Worm (Caenorhabditis elegans): ENCODE data around the gene ZK930.6.

ZK930.6 gene

DNA sequence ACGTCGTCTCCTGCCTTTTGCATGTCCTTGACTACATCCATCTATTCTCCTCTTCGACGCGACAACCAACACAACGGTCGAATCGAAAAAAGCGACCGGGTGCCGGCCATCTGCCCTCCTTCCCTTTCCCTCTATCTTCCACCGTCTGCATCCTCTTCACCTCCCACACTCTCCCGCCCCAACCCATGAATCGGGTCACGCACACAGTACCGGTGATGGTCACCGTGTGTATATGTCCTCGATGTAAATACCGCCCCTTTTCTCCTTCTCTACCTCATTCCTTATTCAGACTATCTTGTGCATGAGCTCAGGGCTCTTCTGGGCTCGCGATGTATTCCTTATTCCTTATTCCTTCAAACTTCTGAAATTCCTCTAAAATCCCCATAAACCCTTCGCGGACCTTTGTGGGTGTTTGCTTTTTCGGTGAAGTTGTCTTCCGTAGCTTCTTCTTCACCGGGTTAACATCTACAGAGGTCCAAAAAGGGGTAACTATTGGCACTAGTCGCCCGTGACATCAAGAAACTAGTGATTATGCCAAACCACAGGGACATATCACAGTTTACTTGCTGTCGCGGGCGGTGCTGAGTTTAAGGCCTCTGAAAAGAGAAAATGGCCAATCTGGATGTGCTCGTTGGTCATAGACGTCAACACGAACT, 5.8 kb downstream of the ZK930.6 start:
- TF ChIP-seq unc-86 (tag; optimal IDR thresholded peaks at IDR 0.05) (no peak), C08G9.2 (tag; optimal IDR thresholded peaks at IDR 0.05) (peak; percentile 20), ttx-3 (tag; optimal IDR thresholded peaks at IDR 0.05) (no peak), ceh-34 (tag; optimal IDR thresholded peaks at IDR 0.05) (peak; percentile 7), pros-1 (tag; optimal IDR thresholded peaks at IDR 0.05) (no peak), ceh-2 (tag; optimal IDR thresholded peaks at IDR 0.05) (peak; percentile 16), elt-4 (tag; optimal IDR thresholded peaks at IDR 0.05) (no peak), sdc-2 (tag; optimal IDR thresholded peaks at IDR 0.05) (peak; percentile 31), F13H6.1 (tag; optimal IDR thresholded peaks at IDR 0.05) (no peak), nhr-11 (tag; optimal IDR thresholded peaks at IDR 0.05) (no peak), ceh-48 (tag; optimal IDR thresholded peaks at IDR 0.05) (no peak), lim-6 (tag; optimal IDR thresholded peaks at IDR 0.05) (no peak), gmeb-2 (tag; optimal IDR thresholded peaks at IDR 0.05) (no peak), sox-2 (GFP tag; IDR thresholded peaks at IDR 0.05) (no peak), pha-2 (tag; optimal IDR thresholded peaks at IDR 0.05) (no peak), T23F11.4 (GFP tag; optimal IDR thresholded peaks at IDR 0.05) (no peak), ceh-19 (GFP tag; optimal IDR thresholded peaks at IDR 0.05) (no peak), pha-4 (tag; optimal IDR thresholded peaks at IDR 0.05) (no peak), hlh-8 (tag; optimal IDR thresholded peaks at IDR 0.05) (no peak), ceh-18 (tag; optimal IDR thresholded peaks at IDR 0.05) (peak; percentile 26), dve-1 (tag; optimal IDR thresholded peaks at IDR 0.05) (no peak), pag-3 (tag; optimal IDR thresholded peaks at IDR 0.05; ENCODE audit: borderline replicate concordance) (no peak), unc-42 (tag; optimal IDR thresholded peaks at IDR 0.05) (no peak), ztf-16 (tag; optimal IDR thresholded peaks at IDR 0.05) (no peak), eyg-1 (tag; optimal IDR thresholded peaks at IDR 0.05) (peak; percentile 19), fax-1 (tag; optimal IDR thresholded peaks at IDR 0.05) (no peak), unc-3 (GFP tag; conservative IDR thresholded peaks at IDR 0.05) (no peak), unc-3 (tag; optimal IDR thresholded peaks at IDR 0.05) (no peak), ceh-6 (GFP tag; optimal IDR thresholded peaks at IDR 0.05) (peak; percentile 25), tbx-2 (tag; optimal IDR thresholded peaks at IDR 0.05) (peak; percentile 11), madf-2 (tag; optimal IDR thresholded peaks at IDR 0.05) (no peak), nfya-1 (tag; optimal IDR thresholded peaks at IDR 0.05) (peak; percentile 28), syd-9 (tag; optimal IDR thresholded peaks at IDR 0.05) (no peak), npax-4 (tag; optimal IDR thresholded peaks at IDR 0.05) (no peak), ceh-9 (tag; optimal IDR thresholded peaks at IDR 0.05) (no peak), hlh-13 (GFP tag; optimal IDR thresholded peaks at IDR 0.05) (no peak), dmd-4 (tag; optimal IDR thresholded peaks at IDR 0.05; ENCODE audit: borderline replicate concordance) (peak; percentile 8), fkh-6 (tag; optimal IDR thresholded peaks at IDR 0.05) (no peak), hlh-30 (tag; optimal IDR thresholded peaks at IDR 0.05; ENCODE audit: insufficient read depth) (peak; percentile 84), pat-9 (tag; optimal IDR thresholded peaks at IDR 0.05) (no peak), ama-1 (optimal IDR thresholded peaks at IDR 0.05) (peak; percentile 67), ceh-45 (GFP tag; IDR thresholded peaks at IDR 0.05) (no peak), ahr-1 (tag; optimal IDR thresholded peaks at IDR 0.05) (no peak), ref-2 (tag; optimal IDR thresholded peaks at IDR 0.05) (peak; percentile 54), unc-55 (GFP tag; optimal IDR thresholded peaks at IDR 0.05) (peak; percentile 60), ceh-30 (tag; optimal IDR thresholded peaks at IDR 0.05) (no peak), rnt-1 (tag; optimal IDR thresholded peaks at IDR 0.05) (peak; percentile 8), ceh-22 (tag; optimal IDR thresholded peaks at IDR 0.05) (no peak), odd-2 (tag; optimal IDR thresholded peaks at IDR 0.05) (no peak), ets-4 (tag; optimal IDR thresholded peaks at IDR 0.05) (no peak), ceh-31 (tag; optimal IDR thresholded peaks at IDR 0.05) (peak; percentile 23), elt-2 (tag; optimal IDR thresholded peaks at IDR 0.05) (no peak), ceh-14 (tag; optimal IDR thresholded peaks at IDR 0.05) (no peak), hlh-6 (tag; optimal IDR thresholded peaks at IDR 0.05) (no peak)
